Worm (Caenorhabditis elegans) whole organism, late embryonic: ENCODE measurements around the gene ugt-67.

Experiments
- C08G9.2 ChIP-seq: sonication (generic microtip); optimal IDR thresholded peaks from 2 replicates; lab custom pipeline; 2016; ENCODE audit warnings: mild to moderate bottlenecking, missing genetic modification characterization, moderate library complexity, missing compliant biosample characterization
- C38D4.7 ChIP-seq: fragments of 200-800 bp; sonication (Bioruptor generic); optimal IDR thresholded peaks from 2 replicates; lab custom pipeline; 2018; ENCODE audit warnings: mild to moderate bottlenecking, missing genetic modification characterization, moderate library complexity, missing compliant biosample characterization
- F13H6.1 ChIP-seq: sonication (generic microtip); optimal IDR thresholded peaks from 2 replicates; lab custom pipeline; 2016; ENCODE audit warnings: missing genetic modification characterization, missing compliant biosample characterization
- K02D7.2 ChIP-seq: sonication (generic microtip); optimal IDR thresholded peaks from 2 replicates; lab custom pipeline; 2017; ENCODE audit warnings: mild to moderate bottlenecking, missing genetic modification characterization, missing compliant biosample characterization
- Y22D7AL.16 ChIP-seq: sonication (generic microtip); optimal IDR thresholded peaks from 2 replicates; lab custom pipeline; 2016; ENCODE audit warnings: missing genetic modification characterization, missing compliant biosample characterization
- ahr-1 ChIP-seq: sonication (generic microtip); optimal IDR thresholded peaks from 2 replicates; lab custom pipeline; 2016; ENCODE audit warnings: missing genetic modification characterization, missing compliant biosample characterization
- ceh-18 ChIP-seq: sonication (generic microtip); optimal IDR thresholded peaks from 2 replicates; lab custom pipeline; 2016; ENCODE audit warnings: missing genetic modification characterization, missing compliant biosample characterization
- ceh-19 ChIP-seq: fragments of 200-800 bp; sonication (Bioruptor generic); optimal IDR thresholded peaks from 2 replicates; lab custom pipeline; 2018; ENCODE audit warnings: mild to moderate bottlenecking, missing genetic modification characterization, missing compliant biosample characterization
- ceh-24 ChIP-seq: sonication (generic microtip); optimal IDR thresholded peaks from 2 replicates; lab custom pipeline; 2016; ENCODE audit warnings: mild to moderate bottlenecking, missing genetic modification characterization, missing compliant biosample characterization
- ceh-30 ChIP-seq: fragments of 150-350 bp; optimal IDR thresholded peaks from 2 replicates; lab custom pipeline; 2014; ENCODE audit warnings: missing biosample characterization, missing genetic modification characterization
- ceh-34 ChIP-seq: sonication (generic microtip); optimal IDR thresholded peaks from 2 replicates; lab custom pipeline; 2016; ENCODE audit warnings: mild to moderate bottlenecking, missing genetic modification characterization, missing compliant biosample characterization
- ceh-45 ChIP-seq: fragments of 200-800 bp; sonication (Bioruptor generic); IDR thresholded peaks from 2 replicates; pipeline ENCODE4 v1.3.6; 2022; ENCODE audit warnings: missing genetic modification reagents, missing genetic modification characterization, missing compliant biosample characterization
- ceh-9 ChIP-seq: sonication (generic microtip); optimal IDR thresholded peaks from 2 replicates; lab custom pipeline; 2016; ENCODE audit warnings: mild to moderate bottlenecking, missing genetic modification characterization, inconsistent platforms, missing compliant biosample characterization
- che-1 ChIP-seq: sonication (generic microtip); optimal IDR thresholded peaks from 2 replicates; lab custom pipeline; 2016; ENCODE audit warnings: mild to moderate bottlenecking, missing genetic modification characterization, missing compliant biosample characterization
- elt-2 ChIP-seq: sonication (generic microtip); optimal IDR thresholded peaks from 2 replicates; lab custom pipeline; 2016; ENCODE audit warnings: missing genetic modification reagents, missing genetic modification characterization, missing compliant biosample characterization
- elt-4 ChIP-seq: sonication (generic microtip); optimal IDR thresholded peaks from 2 replicates; lab custom pipeline; 2016; ENCODE audit warnings: missing genetic modification characterization, missing compliant biosample characterization
- ets-4 ChIP-seq: sonication (generic microtip); optimal IDR thresholded peaks from 2 replicates; lab custom pipeline; 2016; ENCODE audit warnings: missing genetic modification characterization, missing compliant biosample characterization
- eyg-1 ChIP-seq: sonication (generic microtip); optimal IDR thresholded peaks from 2 replicates; lab custom pipeline; 2016; ENCODE audit warnings: missing genotype, missing genetic modification characterization, missing compliant biosample characterization
- fax-1 ChIP-seq: sonication (generic microtip); optimal IDR thresholded peaks from 2 replicates; lab custom pipeline; 2016; ENCODE audit warnings: missing genotype, missing genetic modification characterization, missing compliant biosample characterization
- gmeb-2 ChIP-seq: sonication (generic microtip); optimal IDR thresholded peaks from 2 replicates; lab custom pipeline; 2016; ENCODE audit warnings: missing genetic modification characterization, inconsistent platforms, missing compliant biosample characterization
- hlh-13 ChIP-seq: fragments of 200-800 bp; sonication (Bioruptor generic); optimal IDR thresholded peaks from 2 replicates; lab custom pipeline; 2018; ENCODE audit warnings: mild to moderate bottlenecking, missing genetic modification characterization, missing compliant biosample characterization
- hlh-15 ChIP-seq: sonication (generic microtip); optimal IDR thresholded peaks from 2 replicates; lab custom pipeline; 2016; ENCODE audit warnings: missing genetic modification characterization, missing compliant biosample characterization
- hlh-30 ChIP-seq: sonication (generic microtip); optimal IDR thresholded peaks from 2 replicates; lab custom pipeline; 2017; ENCODE audit warnings: antibody characterized with exemption, missing genetic modification characterization, missing compliant biosample characterization; ENCODE audit not compliant: insufficient read depth
- lin-11 ChIP-seq: fragments of 200-800 bp; sonication (Bioruptor generic); optimal IDR thresholded peaks from 2 replicates; lab custom pipeline; 2018; ENCODE audit warnings: mild to moderate bottlenecking, missing genetic modification characterization, missing compliant biosample characterization
- mec-3 ChIP-seq: sonication (generic microtip); optimal IDR thresholded peaks from 2 replicates; lab custom pipeline; 2016; ENCODE audit warnings: borderline replicate concordance, missing genetic modification characterization, missing compliant biosample characterization
- nfya-1 ChIP-seq: sonication (generic microtip); optimal IDR thresholded peaks from 2 replicates; lab custom pipeline; 2017; ENCODE audit warnings: missing genetic modification characterization, mild to moderate bottlenecking, missing compliant biosample characterization, antibody characterized with exemption, moderate library complexity
- nhr-232 ChIP-seq: sonication (generic microtip); optimal IDR thresholded peaks from 2 replicates; lab custom pipeline; 2016; ENCODE audit warnings: missing genetic modification characterization, missing compliant biosample characterization
- npax-4 ChIP-seq: sonication (generic microtip); optimal IDR thresholded peaks from 2 replicates; lab custom pipeline; 2016; ENCODE audit warnings: missing genetic modification characterization, missing compliant biosample characterization
- odd-2 ChIP-seq: sonication (generic microtip); optimal IDR thresholded peaks from 2 replicates; lab custom pipeline; 2017; ENCODE audit warnings: antibody characterized with exemption, mild to moderate bottlenecking, missing genetic modification characterization, missing compliant biosample characterization
- pag-3 ChIP-seq: sonication (generic microtip); optimal IDR thresholded peaks from 2 replicates; lab custom pipeline; 2016; ENCODE audit warnings: missing compliant biosample characterization, missing genetic modification characterization, borderline replicate concordance
- pat-9 ChIP-seq: fragments of 200-800 bp; sonication (Bioruptor generic); optimal IDR thresholded peaks from 2 replicates; lab custom pipeline; 2018; ENCODE audit warnings: mild to moderate bottlenecking, missing genetic modification characterization, moderate library complexity, missing compliant biosample characterization
- pqm-1 ChIP-seq: sonication (generic microtip); optimal IDR thresholded peaks from 2 replicates; lab custom pipeline; 2016; ENCODE audit warnings: missing genetic modification characterization, missing compliant biosample characterization
- ref-2 ChIP-seq: sonication (generic microtip); optimal IDR thresholded peaks from 2 replicates; lab custom pipeline; 2016; ENCODE audit warnings: missing genetic modification characterization, missing compliant biosample characterization
- sdc-2 ChIP-seq: sonication (generic microtip); optimal IDR thresholded peaks from 2 replicates; lab custom pipeline; 2016; ENCODE audit warnings: missing genotype, missing genetic modification characterization, missing compliant biosample characterization
- sox-2 ChIP-seq: fragments of 200-800 bp; sonication (Bioruptor generic); IDR thresholded peaks from 2 replicates; pipeline ENCODE4 v1.3.6; 2022; ENCODE audit warnings: missing genetic modification reagents, missing genetic modification characterization, missing compliant biosample characterization
- tbx-7 ChIP-seq: sonication (generic microtip); optimal IDR thresholded peaks from 2 replicates; lab custom pipeline; 2016; ENCODE audit warnings: missing genotype, missing genetic modification characterization, missing compliant biosample characterization
- ttx-3 ChIP-seq: sonication (generic microtip); optimal IDR thresholded peaks from 2 replicates; lab custom pipeline; 2016; ENCODE audit warnings: missing genetic modification reagents, missing genetic modification characterization, missing compliant biosample characterization
- unc-42 ChIP-seq: sonication (generic microtip); optimal IDR thresholded peaks from 2 replicates; lab custom pipeline; 2016; ENCODE audit warnings: missing genotype, missing genetic modification characterization, missing compliant biosample characterization
- unc-55 ChIP-seq: sonication (generic microtip); optimal IDR thresholded peaks from 2 replicates; lab custom pipeline; 2017; ENCODE audit warnings: missing biosample characterization, missing genetic modification reagents, missing genetic modification characterization

ugt-67 gene

DNA sequence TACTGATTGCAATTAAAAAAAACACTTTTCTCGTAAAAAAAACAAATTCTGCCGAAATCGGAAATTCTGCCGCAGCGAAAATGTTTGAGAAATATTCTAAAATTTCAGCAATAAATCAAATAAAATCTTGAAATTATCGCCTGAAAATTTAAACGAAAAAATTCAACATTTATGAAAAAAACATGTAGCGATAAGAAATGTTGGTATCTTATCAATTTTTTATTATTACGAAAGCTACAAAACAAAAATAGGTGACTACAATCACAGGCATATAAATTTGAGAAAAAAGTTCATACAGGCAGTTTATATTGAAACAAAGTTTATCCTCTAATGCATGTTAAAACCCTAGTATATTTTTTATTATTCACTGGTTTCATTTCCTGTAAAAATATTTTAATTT lies 4.8 kb downstream of the ugt-67 start, which contains the start of gene ugt-14:
Gene ugt-14 (plus strand): TSS at position 301 of the 400 bp plus-strand sequence.
- TF ChIP-seq npax-4 (tag; lab: Kevin White, UChicago) (no peak), ceh-24 (tag; lab: Kevin White, UChicago) (no peak), sdc-2 (tag; lab: Kevin White, UChicago) (no peak), ttx-3 (tag; lab: Kevin White, UChicago) (no peak), ceh-30 (tag; lab: Kevin White, UChicago) (no peak), C38D4.7 (no peak), C08G9.2 (tag; lab: Kevin White, UChicago) (no peak), ceh-34 (no peak), mec-3 (no peak), hlh-30 (no peak), odd-2 (no peak), elt-2 (no peak), hlh-15 (tag; lab: Kevin White, UChicago) (no peak), ref-2 (tag; lab: Kevin White, UChicago) (no peak), K02D7.2 (tag; lab: Kevin White, UChicago) (no peak), gmeb-2 (no peak), nfya-1 (tag; lab: Kevin White, UChicago) (no peak)

DNA sequence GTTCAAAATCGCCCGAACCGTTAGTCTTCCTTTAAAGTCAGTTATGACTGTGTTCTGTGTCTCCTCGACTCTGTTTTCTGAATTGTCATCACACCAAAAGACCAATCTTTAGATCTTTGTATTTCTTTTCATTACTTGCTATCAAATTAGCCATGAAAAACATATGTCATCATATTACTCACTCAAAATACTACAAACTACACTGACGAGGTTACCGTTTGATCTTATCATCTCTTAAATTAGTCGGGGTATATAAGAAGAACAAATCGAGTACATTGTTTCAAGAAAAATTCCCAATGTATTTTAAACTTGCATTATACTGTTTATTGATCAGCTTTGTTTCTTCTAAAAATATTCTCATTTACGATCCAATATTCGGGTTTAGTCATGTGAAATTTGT lies 7.4 kb downstream of the ugt-67 start, which contains the start of gene ugt-13:
Gene ugt-13 (plus strand): TSS at position 294 of the 400 bp plus-strand sequence.
- TF ChIP-seq tbx-7 (tag; lab: Kevin White, UChicago) (no peak), ceh-34 (no peak), mec-3 (no peak), pqm-1 (tag; lab: Kevin White, UChicago) (no peak), hlh-13 (GFP tag; lab: Kevin White, UChicago) (no peak), eyg-1 (tag; lab: Kevin White, UChicago) (no peak), hlh-15 (tag; lab: Kevin White, UChicago) (no peak), odd-2 (no peak), ceh-19 (GFP tag; lab: Kevin White, UChicago) (no peak), K02D7.2 (tag; lab: Kevin White, UChicago) (no peak), fax-1 (tag; lab: Kevin White, UChicago) (no peak), ahr-1 (tag; lab: Kevin White, UChicago) (no peak), elt-2 (no peak), ets-4 (tag; lab: Kevin White, UChicago) (no peak)

ce11 chrV:4912313-4912712 lies 11.1 kb downstream of the ugt-67 start, which contains the start of gene H23N18.5:
TSS of gene H23N18.5 (minus strand) at chrV:4912381.
- TF ChIP-seq sox-2 (no peak), F13H6.1 (no peak), unc-55 (GFP tag; lab: Kevin White, UChicago) (no peak), mec-3 (no peak), ref-2 (tag; lab: Kevin White, UChicago) (no peak), gmeb-2 (no peak), sdc-2 (tag; lab: Kevin White, UChicago) (no peak), ceh-45 (GFP tag; lab: Robert Waterston, UW) (no peak), nfya-1 (tag; lab: Kevin White, UChicago) (no peak), ceh-18 (no peak), ceh-34 (no peak), fax-1 (tag; lab: Kevin White, UChicago) (no peak), lin-11 (no peak)

ce11 chrV:4913853-4914252 lies 12.7 kb downstream of the ugt-67 start:
- TF ChIP-seq Y22D7AL.16 (tag; lab: Kevin White, UChicago) (no peak), pat-9 (tag; lab: Kevin White, UChicago) (no peak), odd-2 (no peak), elt-4 (no peak), unc-55 (GFP tag; lab: Kevin White, UChicago) (no peak), pag-3 (tag; lab: Kevin White, UChicago) (no peak), ahr-1 (tag; lab: Kevin White, UChicago) (no peak), ceh-9 (no peak), che-1 (tag; lab: Kevin White, UChicago) (no peak), nhr-232 (no peak), pqm-1 (tag; lab: Kevin White, UChicago) (no peak), unc-42 (tag; lab: Kevin White, UChicago) (no peak)
